Fruit fly (Drosophila melanogaster): ENCODE results near the gene Atg4a.

Atg4a gene

dm6 chr2L:1075753-1076152 lies 5.0 kb upstream of the Atg4a start (continued):
- peak; percentile 87 for TF ChIP-seq Atf6 (GFP tag; IDR thresholded peaks at IDR 0.05)
- peak; percentile 95 for TF ChIP-seq Mes4 (GFP tag; optimal IDR thresholded peaks at IDR 0.05)
- peak; percentile 67 for TF ChIP-seq Ets97D (GFP tag; optimal IDR thresholded peaks at IDR 0.05)
- peak; percentile 82 for TF ChIP-seq MTF-1 (GFP tag; optimal IDR thresholded peaks at IDR 0.05; ENCODE audit: borderline replicate concordance)
- TF ChIP-seq CoRest (tag; optimal IDR thresholded peaks at IDR 0.05): peak; percentile 90
- TF ChIP-seq lov (optimal IDR thresholded peaks at IDR 0.05): no peak
- TF ChIP-seq lov (GFP tag; IDR thresholded peaks at IDR 0.05): peak; percentile 96
- peak; percentile 69 for TF ChIP-seq E2f2 (GFP tag; IDR thresholded peaks at IDR 0.05)
- TF ChIP-seq Poxn (GFP tag; IDR thresholded peaks at IDR 0.05): no peak
- peak; percentile 78 for TF ChIP-seq CG3838 (GFP tag; optimal IDR thresholded peaks at IDR 0.05)
- TF ChIP-seq salm (tag; optimal IDR thresholded peaks at IDR 0.05): peak; percentile 86
- peak; percentile 82 for TF ChIP-seq grau (tag; optimal IDR thresholded peaks at IDR 0.05)
- peak; percentile 96 for TF ChIP-seq CG8944 (GFP tag; optimal IDR thresholded peaks at IDR 0.05)
- peak; percentile 70 for TF ChIP-seq kni (GFP tag; optimal IDR thresholded peaks at IDR 0.05)
- TF ChIP-seq hth (optimal IDR thresholded peaks at IDR 0.05): no peak
- peak; percentile 94 for TF ChIP-seq CG30431 (GFP tag; optimal IDR thresholded peaks at IDR 0.05)
- peak; percentile 95 for TF ChIP-seq CG10979 (tag; optimal IDR thresholded peaks at IDR 0.05)
- peak; percentile 90 for TF ChIP-seq CG8388 (GFP tag; optimal IDR thresholded peaks at IDR 0.05)
- peak; percentile 95 for TF ChIP-seq CG12236 (GFP tag; optimal IDR thresholded peaks at IDR 0.05)
- TF ChIP-seq CG2202 (tag; optimal IDR thresholded peaks at IDR 0.05): peak; percentile 91
- TF ChIP-seq sob (GFP tag; IDR thresholded peaks at IDR 0.05): peak; percentile 85
- TF ChIP-seq ro (GFP tag; IDR thresholded peaks at IDR 0.05): peak; percentile 88
- peak; percentile 97 for TF ChIP-seq az2 (GFP tag; optimal IDR thresholded peaks at IDR 0.05)
- no peak for TF ChIP-seq CG6683 (GFP tag; optimal IDR thresholded peaks at IDR 0.05)
- peak; percentile 62 for TF ChIP-seq gro (GFP tag; optimal IDR thresholded peaks at IDR 0.05)
- TF ChIP-seq CG17802 (tag; optimal IDR thresholded peaks at IDR 0.05): peak; percentile 79
- peak; percentile 93 for TF ChIP-seq btn (GFP tag; optimal IDR thresholded peaks at IDR 0.05)
- peak; percentile 70 for TF ChIP-seq CG2120 (GFP tag; optimal IDR thresholded peaks at IDR 0.05)
- no peak for TF ChIP-seq Dll (GFP tag; IDR thresholded peaks at IDR 0.05; ENCODE audit: partially characterized antibody)
- TF ChIP-seq ssp (GFP tag; IDR thresholded peaks at IDR 0.05): peak; percentile 86
- no peak for TF ChIP-seq CG7271 (tag; optimal IDR thresholded peaks at IDR 0.05)
- peak; percentile 91 for TF ChIP-seq onecut (GFP tag; IDR thresholded peaks at IDR 0.05)
- TF ChIP-seq CG2889 (GFP tag; IDR thresholded peaks at IDR 0.05): peak; percentile 84
- peak; percentile 58 for TF ChIP-seq CG15011 (GFP tag; optimal IDR thresholded peaks at IDR 0.05)
- peak; percentile 80 for TF ChIP-seq fd64A (GFP tag; optimal IDR thresholded peaks at IDR 0.05)
- peak; percentile 96 for TF ChIP-seq CG1602 (GFP tag; optimal IDR thresholded peaks at IDR 0.05)
- peak; percentile 91 for TF ChIP-seq CG12942 (GFP tag; optimal IDR thresholded peaks at IDR 0.05)
- no peak for TF ChIP-seq TFAM (GFP tag; optimal IDR thresholded peaks at IDR 0.05)
- TF ChIP-seq tio (GFP tag; optimal IDR thresholded peaks at IDR 0.05): no peak
- TF ChIP-seq Pdp1 (GFP tag; optimal IDR thresholded peaks at IDR 0.05): peak; percentile 91 to 93
- TF ChIP-seq Dip3 (GFP tag; optimal IDR thresholded peaks at IDR 0.05): peak; percentile 71
- TF ChIP-seq Dek (tag; optimal IDR thresholded peaks at IDR 0.05): peak; percentile 58
- peak; percentile 32 for TF ChIP-seq Deaf1 (tag; optimal IDR thresholded peaks at IDR 0.05)
- TF ChIP-seq Oaz (GFP tag; IDR thresholded peaks at IDR 0.05): peak; percentile 81
- peak; percentile 50 for TF ChIP-seq sug (tag; optimal IDR thresholded peaks at IDR 0.05)
- no peak for TF ChIP-seq pfk (GFP tag; optimal IDR thresholded peaks at IDR 0.05)
- peak; percentile 89 for TF ChIP-seq CG10462 (GFP tag; optimal IDR thresholded peaks at IDR 0.05)
- TF ChIP-seq ranshi (GFP tag; IDR thresholded peaks at IDR 0.05): peak; percentile 92
- TF ChIP-seq ATbp (GFP tag; optimal IDR thresholded peaks at IDR 0.05): peak; percentile 94
- TF ChIP-seq CG43689 (GFP tag; IDR thresholded peaks at IDR 0.05): peak; percentile 74
- peak; percentile 92 for TF ChIP-seq CG9727 (GFP tag; optimal IDR thresholded peaks at IDR 0.05)
- TF ChIP-seq Fer1 (GFP tag; optimal IDR thresholded peaks at IDR 0.05): peak; percentile 64

All from whole organism, embryonic.